Fruit fly (Drosophila melanogaster) whole organism, prepupa: ENCODE data around the gene KLHL18.

ENCODE experiments used
- Blimp-1 ChIP-seq: fragments of 200-800 bp; sonication (Bioruptor generic); optimal IDR thresholded peaks from 3 replicates; lab custom pipeline; 2017; ENCODE audit warnings: missing biosample characterization, missing genetic modification characterization, mild to moderate bottlenecking, moderate library complexity, missing genetic modification reagents
- CG10631 ChIP-seq: fragments of 200-800 bp; sonication (Bioruptor generic); optimal IDR thresholded peaks from 2 replicates; lab custom pipeline; 2016; ENCODE audit warnings: missing biosample characterization, missing genetic modification characterization
- CG16779 ChIP-seq: fragments of 200-800 bp; sonication (Bioruptor generic); optimal IDR thresholded peaks from 3 replicates; lab custom pipeline; 2017; ENCODE audit warnings: missing biosample characterization, mild to moderate bottlenecking, missing genetic modification characterization
- CG34406 ChIP-seq: fragments of 200-800 bp; sonication (Bioruptor generic); optimal IDR thresholded peaks from 3 replicates; lab custom pipeline; 2016; ENCODE audit warnings: missing biosample characterization, missing genetic modification characterization
- CG6276 ChIP-seq: fragments of 200-800 bp; sonication (Bioruptor generic); optimal IDR thresholded peaks from 2 replicates; lab custom pipeline; 2017; ENCODE audit warnings: missing biosample characterization, mild to moderate bottlenecking, missing genetic modification characterization
- CG6808 ChIP-seq: fragments of 200-800 bp; sonication (Bioruptor generic); optimal IDR thresholded peaks from 3 replicates; lab custom pipeline; 2017; ENCODE audit warnings: missing biosample characterization, missing genetic modification characterization, mild to moderate bottlenecking, moderate library complexity, missing genetic modification reagents
- CG8119 ChIP-seq: fragments of 200-800 bp; sonication (Bioruptor generic); IDR thresholded peaks from 3 replicates; pipeline ENCODE4 v1.3.6; 2022; ENCODE audit warnings: missing biosample characterization, missing genetic modification characterization
- Smox ChIP-seq: fragments of 200-800 bp; sonication (Bioruptor generic); optimal IDR thresholded peaks from 3 replicates; lab custom pipeline; 2016; ENCODE audit warnings: missing biosample characterization, missing genetic modification characterization
- topi ChIP-seq: fragments of 200-800 bp; sonication (Bioruptor generic); optimal IDR thresholded peaks from 3 replicates; lab custom pipeline; 2016; ENCODE audit warnings: missing biosample characterization, missing genetic modification characterization

- TF ChIP-seq CG6808 (GFP tag; lab: Kevin White, UChicago) (no peak), CG6276 (GFP tag; lab: Kevin White, UChicago) (no peak), CG8119 (GFP tag; lab: Robert Waterston, UW) (no peak), CG16779 (no peak), CG10631 (GFP tag; lab: Kevin White, UChicago) (peak; percentile 64), CG34406 (peak; percentile 62), Blimp-1 (GFP tag; lab: Kevin White, UChicago) (no peak), topi (no peak), Smox (no peak)
These were observed 6.6 kb upstream of the KLHL18 start, which contains the start of the genes DCAF12 and Spt3 for dm6 chr3R:12016828-12017280.
